Fruit fly (Drosophila melanogaster) whole organism, embryonic: ENCODE measurements around the gene CG32026.

ENCODE experiments used
- Ada2b ChIP-seq: fragments of 200-800 bp; sonication (Bioruptor generic); IDR thresholded peaks from 2 replicates; pipeline ENCODE4 v1.3.6; 2022; ENCODE audit warnings: missing biosample characterization, missing genetic modification characterization
- Awh ChIP-seq: fragments of 200-800 bp; sonication (Bioruptor generic); IDR thresholded peaks from 2 replicates; pipeline ENCODE4, ENCODE4 v1.3.6; 2022; ENCODE audit warnings: missing biosample characterization, missing genetic modification characterization
- Bdp1 ChIP-seq: fragments of 200-800 bp; sonication (Bioruptor generic); optimal IDR thresholded peaks from 3 replicates; lab custom pipeline; 2016; ENCODE audit warnings: missing biosample characterization, missing genetic modification characterization
- CG10321 ChIP-seq: fragments of 200-800 bp; sonication (Bioruptor generic); IDR thresholded peaks from 2 replicates; pipeline ENCODE4 v1.3.6; 2022; ENCODE audit warnings: missing biosample characterization, missing genetic modification characterization
- CG12299 ChIP-seq: fragments of 200-800 bp; sonication (Bioruptor generic); optimal IDR thresholded peaks from 2 replicates; lab custom pipeline; 2018; ENCODE audit warnings: missing biosample characterization, mild to moderate bottlenecking, missing genetic modification characterization
- CG12391 ChIP-seq: fragments of 200-800 bp; sonication (Bioruptor generic); optimal IDR thresholded peaks from 3 replicates; lab custom pipeline; 2018; ENCODE audit warnings: missing biosample characterization, mild to moderate bottlenecking, missing genetic modification characterization, moderate library complexity
- CG13296 ChIP-seq: fragments of 200-800 bp; sonication (Bioruptor generic); optimal IDR thresholded peaks from 3 replicates; lab custom pipeline; 2018; ENCODE audit warnings: missing biosample characterization, mild to moderate bottlenecking, missing genetic modification characterization
- CG14667 ChIP-seq: fragments of 200-800 bp; sonication (Bioruptor generic); IDR thresholded peaks from 2 replicates; pipeline ENCODE4 v1.3.6; 2022; ENCODE audit warnings: missing biosample characterization, missing genetic modification characterization
- CG15601 ChIP-seq: fragments of 200-800 bp; sonication (Bioruptor generic); optimal IDR thresholded peaks from 3 replicates; lab custom pipeline; 2019; ENCODE audit warnings: missing biosample characterization, mild to moderate bottlenecking, missing genetic modification characterization, moderate library complexity
- CG16779 ChIP-seq: fragments of 200-800 bp; sonication (Bioruptor generic); IDR thresholded peaks from 2 replicates; pipeline ENCODE4 v1.3.6; 2022; ENCODE audit warnings: missing biosample characterization, missing genetic modification characterization
- CG17328 ChIP-seq: fragments of 200-800 bp; sonication (Bioruptor generic); IDR thresholded peaks from 2 replicates; pipeline ENCODE4 v1.3.6; 2022; ENCODE audit warnings: missing biosample characterization, missing genetic modification characterization
- CG17912 ChIP-seq: fragments of 200-800 bp; sonication (Bioruptor generic); optimal IDR thresholded peaks from 2 replicates; lab custom pipeline; 2018; ENCODE audit warnings: missing biosample characterization, mild to moderate bottlenecking, missing genetic modification characterization
- CG1832 ChIP-seq: fragments of 200-800 bp; sonication (Bioruptor generic); optimal IDR thresholded peaks from 2 replicates; lab custom pipeline; 2017; ENCODE audit warnings: missing biosample characterization, mild to moderate bottlenecking, missing genetic modification characterization, inconsistent platforms
- CG2202 ChIP-seq: fragments of 200-800 bp; sonication (Bioruptor generic); optimal IDR thresholded peaks from 2 replicates; lab custom pipeline; 2018; ENCODE audit warnings: missing biosample characterization, mild to moderate bottlenecking, missing genetic modification characterization
- CG30431 ChIP-seq: fragments of 200-800 bp; sonication (Bioruptor generic); optimal IDR thresholded peaks from 2 replicates; lab custom pipeline; 2017; ENCODE audit warnings: missing biosample characterization, missing genetic modification characterization
- CG31388 ChIP-seq: fragments of 200-800 bp; sonication (Bioruptor generic); optimal IDR thresholded peaks from 2 replicates; lab custom pipeline; 2016; ENCODE audit warnings: missing biosample characterization, missing genetic modification characterization
- CG32532 ChIP-seq: fragments of 200-800 bp; sonication (Bioruptor generic); IDR thresholded peaks from 2 replicates; pipeline ENCODE4 v1.3.6; 2022; ENCODE audit warnings: missing biosample characterization, missing genetic modification characterization
- CG33213 ChIP-seq: fragments of 200-800 bp; sonication (Bioruptor generic); optimal IDR thresholded peaks from 3 replicates; lab custom pipeline; 2016; ENCODE audit warnings: missing biosample characterization, missing genetic modification characterization
- CG3995 ChIP-seq: fragments of 200-800 bp; sonication (Bioruptor generic); optimal IDR thresholded peaks from 3 replicates; lab custom pipeline; 2016; ENCODE audit warnings: missing biosample characterization, missing genetic modification characterization
- CG7372 ChIP-seq: fragments of 200-800 bp; sonication (Bioruptor generic); IDR thresholded peaks from 2 replicates; pipeline ENCODE4 v1.3.6; 2022; ENCODE audit warnings: missing biosample characterization, missing genetic modification characterization
- CG7963 ChIP-seq: fragments of 200-800 bp; sonication (Bioruptor generic); IDR thresholded peaks from 3 replicates; pipeline ENCODE4 v1.3.6; 2022; ENCODE audit warnings: missing biosample characterization, missing genetic modification characterization; ENCODE audit not compliant: partially characterized antibody
- CG8359 ChIP-seq: fragments of 200-800 bp; sonication (Bioruptor generic); optimal IDR thresholded peaks from 2 replicates; lab custom pipeline; 2017; ENCODE audit warnings: missing biosample characterization, mild to moderate bottlenecking, missing genetic modification characterization, borderline replicate concordance
- CG8944 ChIP-seq: fragments of 200-800 bp; sonication (Bioruptor generic); optimal IDR thresholded peaks from 3 replicates; lab custom pipeline; 2016; ENCODE audit warnings: missing biosample characterization, missing genetic modification characterization
- CTCF ChIP-seq: fragments of 200-800 bp; sonication (Bioruptor generic); optimal IDR thresholded peaks from 2 replicates; lab custom pipeline; 2017; ENCODE audit warnings: missing biosample characterization, mild to moderate bottlenecking, missing genetic modification characterization, moderate library complexity
- D ChIP-seq, 2 experiments: fragments of 200-800 bp in 1 of 2; fragments of >200 bp in 1 of 2; sonication (Bioruptor generic) in 1 of 2; optimal IDR thresholded peaks; 2 replicates in 1 of 2; 3 replicates in 1 of 2; lab custom pipeline; 2017; ENCODE audit warnings: mild to moderate bottlenecking in 1 of 2, missing biosample characterization in 1 of 2, missing genetic modification characterization in 1 of 2, missing genetic modification reagents in 1 of 2
- D19B ChIP-seq: fragments of 200-800 bp; sonication (Bioruptor generic); optimal IDR thresholded peaks from 2 replicates; lab custom pipeline; 2017; ENCODE audit warnings: missing biosample characterization, mild to moderate bottlenecking, missing genetic modification characterization
- Dfd ChIP-seq, 2 experiments: fragments of >200 bp; optimal IDR thresholded peaks; 2 replicates each; lab custom pipeline; 2017; ENCODE audit warnings: missing biosample characterization in 2 of 2, missing genetic modification characterization in 2 of 2
- HLHmδ ChIP-seq: fragments of 200-800 bp; sonication (Bioruptor generic); optimal IDR thresholded peaks from 2 replicates; lab custom pipeline; 2018; ENCODE audit warnings: missing biosample characterization, mild to moderate bottlenecking, missing genetic modification characterization, moderate library complexity
- Hmr ChIP-seq: fragments of 200-800 bp; sonication (Bioruptor generic); optimal IDR thresholded peaks from 3 replicates; lab custom pipeline; 2017; ENCODE audit warnings: mild to moderate bottlenecking, missing biosample characterization, missing genetic modification reagents, missing genetic modification characterization
- Hr51 ChIP-seq, 2 experiments: fragments of 200-800 bp; sonication (Bioruptor generic); optimal IDR thresholded peaks; 2 replicates in 1 of 2; 3 replicates in 1 of 2; lab custom pipeline; 2016 to 2018; ENCODE audit warnings: missing biosample characterization in 2 of 2, missing genetic modification characterization in 2 of 2, mild to moderate bottlenecking in 1 of 2, moderate library complexity in 1 of 2
- Kr ChIP-seq: fragments of 200-800 bp; sonication (Bioruptor generic); optimal IDR thresholded peaks from 2 replicates; lab custom pipeline; 2017; ENCODE audit warnings: missing biosample characterization, mild to moderate bottlenecking, missing genetic modification characterization
- Side ChIP-seq: fragments of 200-800 bp; sonication (Bioruptor generic); optimal IDR thresholded peaks from 2 replicates; lab custom pipeline; 2016; ENCODE audit warnings: missing biosample characterization, missing genetic modification characterization
- TFAM ChIP-seq: fragments of 200-800 bp; sonication (Bioruptor generic); optimal IDR thresholded peaks from 2 replicates; lab custom pipeline; 2017; ENCODE audit warnings: missing biosample characterization, missing genetic modification characterization, inconsistent platforms
- bsh ChIP-seq, 2 experiments: fragments of 200-800 bp; sonication (Bioruptor generic); optimal IDR thresholded peaks; 2 replicates each; lab custom pipeline; 2017 to 2018; ENCODE audit warnings: mild to moderate bottlenecking in 2 of 2, missing biosample characterization in 2 of 2, missing genetic modification characterization in 2 of 2, moderate library complexity in 1 of 2
- cad ChIP-seq: fragments of >200 bp; optimal IDR thresholded peaks from 2 replicates; lab custom pipeline; 2017; ENCODE audit warnings: missing biosample characterization, missing genetic modification characterization
- dmrt99B ChIP-seq: fragments of 200-800 bp; sonication (Bioruptor generic); optimal IDR thresholded peaks from 2 replicates; lab custom pipeline; 2018; ENCODE audit warnings: missing biosample characterization, mild to moderate bottlenecking, missing genetic modification characterization, moderate library complexity
- ewg ChIP-seq: fragments of 200-800 bp; sonication (Bioruptor generic); optimal IDR thresholded peaks from 3 replicates; lab custom pipeline; 2017; ENCODE audit warnings: mild to moderate bottlenecking, missing biosample characterization, missing genetic modification reagents, missing genetic modification characterization
- fd3F ChIP-seq: fragments of 200-800 bp; sonication (Bioruptor generic); optimal IDR thresholded peaks from 2 replicates; lab custom pipeline; 2018; ENCODE audit warnings: missing biosample characterization, mild to moderate bottlenecking, missing genetic modification characterization, moderate library complexity
- h ChIP-seq: fragments of >200 bp; optimal IDR thresholded peaks from 2 replicates; lab custom pipeline; 2017
- ham ChIP-seq: fragments of 200-800 bp; sonication (Bioruptor generic); IDR thresholded peaks from 2 replicates; pipeline ENCODE4 v1.3.6; 2022; ENCODE audit warnings: missing biosample characterization, missing genetic modification characterization
- maf-S ChIP-seq: fragments of 200-800 bp; sonication (Bioruptor generic); optimal IDR thresholded peaks from 2 replicates; lab custom pipeline; 2016; ENCODE audit warnings: missing biosample characterization, missing genetic modification characterization
- mam ChIP-seq: fragments of 200-800 bp; sonication (Bioruptor generic); optimal IDR thresholded peaks from 3 replicates; lab custom pipeline; 2016; ENCODE audit warnings: missing biosample characterization, missing genetic modification characterization
- sc ChIP-seq, 3 experiments: fragments of >200 bp in 2 of 3; fragments of 200-800 bp in 1 of 3; sonication (Bioruptor generic) in 1 of 3; optimal IDR thresholded peaks; 2 replicates in 2 of 3; 3 replicates in 1 of 3; lab custom pipeline; 2017; ENCODE audit warnings: mild to moderate bottlenecking in 1 of 3, missing biosample characterization in 1 of 3, missing genetic modification characterization in 1 of 3, missing genetic modification reagents in 1 of 3
- scrt ChIP-seq: fragments of 200-800 bp; sonication (Bioruptor generic); optimal IDR thresholded peaks from 2 replicates; lab custom pipeline; 2018; ENCODE audit warnings: missing biosample characterization, mild to moderate bottlenecking, missing genetic modification characterization, moderate library complexity
- sens ChIP-seq: fragments of 200-800 bp; sonication (Bioruptor generic); peaks from one replicate; lab custom pipeline; 2016; ENCODE audit warnings: missing biosample characterization, missing genetic modification characterization
- sima ChIP-seq: fragments of 200-800 bp; sonication (Bioruptor generic); optimal IDR thresholded peaks from 2 replicates; lab custom pipeline; 2016; ENCODE audit warnings: missing biosample characterization, missing genetic modification characterization
- sqz ChIP-seq: fragments of 200-800 bp; sonication (Bioruptor generic); optimal IDR thresholded peaks from 3 replicates; lab custom pipeline; 2018; ENCODE audit warnings: missing biosample characterization, mild to moderate bottlenecking, missing genetic modification characterization
- sr ChIP-seq: fragments of 200-800 bp; sonication (Bioruptor generic); IDR thresholded peaks from 3 replicates; pipeline ENCODE4 v1.3.6; 2022; ENCODE audit warnings: missing biosample characterization, missing genetic modification characterization
- unc-4 ChIP-seq: fragments of 200-800 bp; sonication (Bioruptor generic); IDR thresholded peaks from 2 replicates; pipeline ENCODE4 v1.3.6; 2022; ENCODE audit warnings: missing biosample characterization, missing genetic modification characterization; ENCODE audit not compliant: partially characterized antibody

The CG32026 gene

DNA sequence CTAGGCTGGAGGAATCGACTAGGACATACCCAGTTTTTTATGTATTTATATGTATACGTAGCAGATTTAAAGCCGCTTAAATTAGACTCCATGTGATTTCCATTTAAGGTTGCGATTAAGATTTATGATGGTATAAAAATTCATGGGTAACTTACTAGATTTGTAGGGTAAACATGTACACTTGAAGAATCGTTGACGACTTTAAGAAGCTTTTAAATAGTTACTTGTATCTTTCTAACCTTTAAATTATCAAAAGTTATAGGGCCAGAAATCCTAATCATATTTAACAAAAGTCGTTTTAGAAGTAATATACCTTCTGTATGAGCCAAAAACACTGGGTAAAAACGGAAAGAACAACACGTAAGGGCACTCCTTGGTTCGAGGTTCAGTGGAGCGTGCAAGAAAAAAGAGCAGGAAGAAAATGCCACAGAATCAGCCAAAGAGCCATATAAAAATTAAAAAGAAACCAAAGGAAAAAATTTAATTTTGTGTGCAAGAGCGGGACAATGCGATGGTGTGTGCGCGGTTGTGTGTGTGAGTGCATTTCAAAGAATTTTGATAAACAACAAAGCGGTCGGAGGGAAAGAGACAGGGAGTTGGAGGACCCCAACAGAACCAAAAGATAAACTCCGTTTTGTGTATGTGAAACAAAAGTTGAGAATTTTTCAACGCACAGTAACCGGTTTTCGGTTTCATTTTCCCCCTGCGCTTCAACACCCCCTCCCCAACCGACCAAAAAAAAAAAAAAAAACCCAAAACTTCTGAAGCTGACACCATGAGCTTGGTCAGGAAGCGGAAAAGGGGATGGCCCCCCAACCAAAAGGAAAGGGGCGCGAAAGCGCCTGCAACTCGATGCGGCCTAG, 3.5 kb downstream of the CG32026 start (continued):
- TF ChIP-seq Ada2b (GFP tag; lab: Robert Waterston, UW), result no peak
- no peak for TF ChIP-seq sr
- no peak for TF ChIP-seq mam (GFP tag; lab: Kevin White, UChicago)
- TF ChIP-seq Awh, result no peak
- TF ChIP-seq CG1832 (GFP tag; lab: Kevin White, UChicago), result no peak
- TF ChIP-seq ham, result no peak
- no peak for TF ChIP-seq h (lab: Kevin White, UChicago)
- TF ChIP-seq CG17912 (GFP tag; lab: Kevin White, UChicago), result no peak
- no peak for TF ChIP-seq unc-4 (GFP tag; lab: Robert Waterston, UW)
- TF ChIP-seq dmrt99B, result no peak
- TF ChIP-seq Bdp1, result no peak
- no peak for TF ChIP-seq sc (optimal IDR thresholded peaks at IDR 0.05; lab: Kevin White, UChicago)
- TF ChIP-seq sc (GFP tag; optimal IDR thresholded peaks at IDR 0.05; lab: Kevin White, UChicago), result no peak
- TF ChIP-seq D19B (GFP tag; lab: Kevin White, UChicago), result peak; percentile 63
- TF ChIP-seq Dfd (GFP tag; optimal IDR thresholded peaks at IDR 0.05; lab: Kevin White, UChicago), result no peak
- no peak for TF ChIP-seq CG7963
- no peak for TF ChIP-seq CG13296
- no peak for TF ChIP-seq Kr (GFP tag; lab: Kevin White, UChicago)
- TF ChIP-seq D (optimal IDR thresholded peaks at IDR 0.05; lab: Kevin White, UChicago), result no peak
- TF ChIP-seq D (GFP tag; optimal IDR thresholded peaks at IDR 0.05; lab: Kevin White, UChicago), result peak; percentile 32
- no peak for TF ChIP-seq CG30431 (GFP tag; lab: Kevin White, UChicago)
- TF ChIP-seq CG8944 (GFP tag; lab: Kevin White, UChicago), result no peak
- TF ChIP-seq Hmr (GFP tag; lab: Kevin White, UChicago), result no peak
- no peak for TF ChIP-seq scrt (GFP tag; lab: Kevin White, UChicago)
- TF ChIP-seq fd3F (GFP tag; lab: Kevin White, UChicago), result no peak
- no peak for TF ChIP-seq CG14667 (GFP tag; lab: Robert Waterston, UW)
- no peak for TF ChIP-seq maf-S (GFP tag; lab: Kevin White, UChicago)
- no peak for TF ChIP-seq TFAM (GFP tag; lab: Kevin White, UChicago)
- no peak for TF ChIP-seq CG17328 (GFP tag; lab: Robert Waterston, UW)
- no peak for TF ChIP-seq CG2202
- no peak for TF ChIP-seq CG12299 (tag; lab: Kevin White, UChicago)
- TF ChIP-seq sqz, result peak; percentile 55
- no peak for TF ChIP-seq HLHmδ (GFP tag; lab: Kevin White, UChicago)
- no peak for TF ChIP-seq CTCF (GFP tag; lab: Kevin White, UChicago)
- no peak for TF ChIP-seq CG32532
- no peak for TF ChIP-seq Hr51 (GFP tag; optimal IDR thresholded peaks at IDR 0.05; lab: Kevin White, UChicago)
- no peak for TF ChIP-seq CG16779 (GFP tag; lab: Robert Waterston, UW)
- no peak for TF ChIP-seq CG7372 (GFP tag; lab: Robert Waterston, UW)
- TF ChIP-seq ewg (GFP tag; lab: Kevin White, UChicago), result no peak
- TF ChIP-seq sima (GFP tag; lab: Kevin White, UChicago), result no peak
- no peak for TF ChIP-seq CG33213 (GFP tag; lab: Kevin White, UChicago)
- TF ChIP-seq CG10321 (GFP tag; lab: Robert Waterston, UW), result no peak
- TF ChIP-seq Side (GFP tag; lab: Kevin White, UChicago), result no peak
- TF ChIP-seq cad (GFP tag; lab: Kevin White, UChicago), result no peak
- no peak for TF ChIP-seq CG3995 (GFP tag; lab: Kevin White, UChicago)
- peak in 1 of 2 experiments; percentile 17 for TF ChIP-seq bsh (GFP tag; optimal IDR thresholded peaks at IDR 0.05; lab: Kevin White, UChicago)
- peak; percentile 89 for TF ChIP-seq sens (GFP tag; lab: Kevin White, UChicago)
- peak; percentile 9 for TF ChIP-seq CG8359 (GFP tag; lab: Kevin White, UChicago)
- peak; percentile 5 for TF ChIP-seq CG15601
- peak; percentile 42 for TF ChIP-seq CG12391 (tag; lab: Kevin White, UChicago)
- no peak for TF ChIP-seq CG31388 (GFP tag; lab: Kevin White, UChicago)
